Worm (Caenorhabditis elegans) whole organism, L1 larva: ENCODE results near the gene cdc-25.3.

Source experiments
- C34B4.2 ChIP-seq: sonication (generic microtip); optimal IDR thresholded peaks from 2 replicates; lab custom pipeline; 2017; ENCODE audit warnings: mild to moderate bottlenecking, missing genetic modification characterization, missing compliant biosample characterization
- egl-27 ChIP-seq, 2 experiments: fragments of 150-350 bp in 1 of 2; sonication (generic microtip); optimal IDR thresholded peaks; 3 replicates each; lab custom pipeline; 2017 to 2018; ENCODE audit warnings: missing biosample characterization in 2 of 2, missing genetic modification characterization in 2 of 2, missing genetic modification reagents in 2 of 2
- elt-2 ChIP-seq: sonication (generic microtip); optimal IDR thresholded peaks from 2 replicates; lab custom pipeline; 2016; ENCODE audit warnings: missing genetic modification characterization, mild to moderate bottlenecking, inconsistent platforms, missing compliant biosample characterization, missing genetic modification reagents
- nhr-12 ChIP-seq: sonication (generic microtip); optimal IDR thresholded peaks from 2 replicates; lab custom pipeline; 2017; ENCODE audit warnings: missing biosample characterization, missing genetic modification characterization
- sox-4 ChIP-seq: sonication (generic microtip); optimal IDR thresholded peaks from 2 replicates; lab custom pipeline; 2016; ENCODE audit warnings: missing genetic modification characterization, missing compliant biosample characterization
- ztf-11 ChIP-seq, 2 experiments: sonication (generic microtip); optimal IDR thresholded peaks; 2 replicates each; lab custom pipeline; 2016 to 2017; ENCODE audit warnings: missing genetic modification characterization in 2 of 2, missing biosample characterization in 1 of 2, missing compliant biosample characterization in 1 of 2

- TF ChIP-seq C34B4.2 (no peak), ztf-11 (tag; optimal IDR thresholded peaks at IDR 0.05; lab: Kevin White, UChicago) (no peak), egl-27 (tag; optimal IDR thresholded peaks at IDR 0.05; lab: Kevin White, UChicago) (no peak), nhr-12 (tag; lab: Kevin White, UChicago) (no peak), elt-2 (no peak), sox-4 (tag; lab: Kevin White, UChicago) (no peak)
These were observed 12.0 kb upstream of the cdc-25.3 start, which contains the start of gene arrd-15 for ce11 chrIII:8929723-8930122.
